Worm (Caenorhabditis elegans) whole organism, L4 larva: ENCODE data around the gene eak-3.

Experiments used
- Y105C5A.15 ChIP-seq: fragments of 200-800 bp; sonication (Bioruptor generic); IDR thresholded peaks from 2 replicates; pipeline ENCODE4 v1.3.6; 2022; ENCODE audit warnings: missing genetic modification characterization, missing compliant biosample characterization
- dmd-8 ChIP-seq: fragments of 200-800 bp; sonication (Bioruptor generic); IDR thresholded peaks from 2 replicates; pipeline ENCODE4 v1.3.6; 2022; ENCODE audit warnings: missing genetic modification characterization, missing compliant biosample characterization
- fos-1 ChIP-seq: fragments of 150-350 bp; optimal IDR thresholded peaks from 2 replicates; lab custom pipeline; 2014; ENCODE audit warnings: missing biosample characterization, missing genetic modification characterization
- pqm-1 ChIP-seq: sonication (generic microtip); optimal IDR thresholded peaks from 2 replicates; lab custom pipeline; 2017; ENCODE audit warnings: missing biosample characterization, missing genetic modification characterization

- TF ChIP-seq pqm-1 (tag; lab: Kevin White, UChicago) (no peak), Y105C5A.15 (no peak), dmd-8 (GFP tag; lab: Robert Waterston, UW) (no peak), fos-1 (tag; lab: Kevin White, UChicago) (no peak)
Observed at ce11 chrIII:1151680-1152079, 24.7 kb downstream of the eak-3 start, which contains the start of gene cdh-12.
